Worm (Caenorhabditis elegans): Measurements from ENCODE around the gene R02E12.4.

DNA sequence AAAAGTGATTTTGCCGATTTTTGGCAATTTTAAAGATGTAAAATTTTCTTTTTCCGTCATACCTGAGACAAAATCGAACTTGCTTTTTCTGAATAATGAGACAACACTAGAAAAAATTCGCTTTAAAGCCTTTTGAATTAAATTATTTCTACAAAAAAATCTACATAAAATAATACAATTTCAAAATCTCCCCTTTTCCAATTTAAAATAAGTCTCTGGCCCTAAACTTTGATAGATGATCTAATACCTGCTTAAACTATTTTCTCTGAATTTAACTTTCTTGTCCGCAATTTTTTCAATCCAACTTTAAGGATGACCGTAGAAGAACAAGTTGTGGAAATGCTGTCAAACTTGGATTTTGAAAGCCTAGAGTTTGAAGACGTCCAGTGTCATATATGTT lies 1.9 kb upstream of the R02E12.4 start, which contains the start of gene R02E12.12:
- TF ChIP-seq gei-17 (GFP tag; optimal IDR thresholded peaks at IDR 0.05) (no peak), ets-4 (GFP tag; optimal IDR thresholded peaks at IDR 0.05) (no peak), snpc-4 (GFP tag; optimal IDR thresholded peaks at IDR 0.05) (no peak), snpc-4 (tag; optimal IDR thresholded peaks at IDR 0.05) (no peak), pha-4 (tag; optimal IDR thresholded peaks at IDR 0.05) (no peak), dpl-1 (GFP tag; optimal IDR thresholded peaks at IDR 0.05) (no peak)

All from whole organism, young adult.